Fruit fly (Drosophila melanogaster) whole organism, embryonic: Measurements from ENCODE around the gene Gbs-76A.

Source experiments
- Ada2b ChIP-seq: fragments of 200-800 bp; sonication (Bioruptor generic); IDR thresholded peaks from 2 replicates; pipeline ENCODE4 v1.3.6; 2022; ENCODE audit warnings: missing biosample characterization, missing genetic modification characterization
- B-H2 ChIP-seq: fragments of 200-800 bp; sonication (Bioruptor generic); optimal IDR thresholded peaks from 2 replicates; lab custom pipeline; 2018; ENCODE audit warnings: missing biosample characterization, mild to moderate bottlenecking, missing genetic modification characterization
- CG11085 ChIP-seq: fragments of 200-800 bp; sonication (Bioruptor generic); IDR thresholded peaks from 2 replicates; pipeline ENCODE4 v1.3.6; 2022; ENCODE audit warnings: missing biosample characterization, missing genetic modification characterization
- CG11093 ChIP-seq: fragments of 200-800 bp; sonication (Bioruptor generic); IDR thresholded peaks from 3 replicates; pipeline ENCODE4 v1.3.6; 2022; ENCODE audit warnings: missing biosample characterization, missing genetic modification characterization
- CG11504 ChIP-seq: fragments of 200-800 bp; sonication (Bioruptor generic); optimal IDR thresholded peaks from 3 replicates; lab custom pipeline; 2019; ENCODE audit warnings: missing biosample characterization, mild to moderate bottlenecking, missing genetic modification characterization, moderate library complexity
- CG11695 ChIP-seq: fragments of 200-800 bp; sonication (Bioruptor generic); IDR thresholded peaks from 3 replicates; pipeline ENCODE4 v1.3.6; 2022; ENCODE audit warnings: missing biosample characterization, missing genetic modification characterization
- CG12744 ChIP-seq: fragments of 200-800 bp; sonication (Bioruptor generic); optimal IDR thresholded peaks from 2 replicates; lab custom pipeline; 2016; ENCODE audit warnings: missing biosample characterization, missing genetic modification characterization
- CG12769 ChIP-seq: fragments of 200-800 bp; sonication (Bioruptor generic); optimal IDR thresholded peaks from 2 replicates; lab custom pipeline; 2019; ENCODE audit warnings: missing biosample characterization, mild to moderate bottlenecking, missing genetic modification characterization, moderate library complexity
- CG15601 ChIP-seq: fragments of 200-800 bp; sonication (Bioruptor generic); optimal IDR thresholded peaks from 3 replicates; lab custom pipeline; 2019; ENCODE audit warnings: missing biosample characterization, mild to moderate bottlenecking, missing genetic modification characterization, moderate library complexity
- CG17612 ChIP-seq: fragments of 200-800 bp; sonication (Bioruptor generic); IDR thresholded peaks from 2 replicates; pipeline ENCODE4 v1.3.6; 2022; ENCODE audit warnings: missing biosample characterization, missing genetic modification characterization
- CG1832 ChIP-seq: fragments of 200-800 bp; sonication (Bioruptor generic); optimal IDR thresholded peaks from 2 replicates; lab custom pipeline; 2017; ENCODE audit warnings: missing biosample characterization, mild to moderate bottlenecking, missing genetic modification characterization, inconsistent platforms
- CG2129 ChIP-seq: fragments of 200-800 bp; sonication (Bioruptor generic); IDR thresholded peaks from 2 replicates; pipeline ENCODE4 v1.3.6; 2022; ENCODE audit warnings: missing biosample characterization, missing genetic modification characterization; ENCODE audit not compliant: partially characterized antibody
- CG34224 ChIP-seq: fragments of 200-800 bp; sonication (Bioruptor generic); IDR thresholded peaks from 3 replicates; pipeline ENCODE4 v1.3.6; 2022; ENCODE audit warnings: missing biosample characterization, missing genetic modification characterization; ENCODE audit not compliant: partially characterized antibody
- CG3726 ChIP-seq: fragments of 200-800 bp; sonication (Bioruptor generic); IDR thresholded peaks from 3 replicates; pipeline ENCODE4, ENCODE4 v1.3.6; 2022; ENCODE audit warnings: missing biosample characterization, missing genetic modification characterization
- CG3838 ChIP-seq: fragments of 200-800 bp; sonication (Bioruptor generic); optimal IDR thresholded peaks from 3 replicates; lab custom pipeline; 2016; ENCODE audit warnings: missing biosample characterization, missing genetic modification characterization
- CG7372 ChIP-seq: fragments of 200-800 bp; sonication (Bioruptor generic); IDR thresholded peaks from 2 replicates; pipeline ENCODE4 v1.3.6; 2022; ENCODE audit warnings: missing biosample characterization, missing genetic modification characterization
- CG7963 ChIP-seq: fragments of 200-800 bp; sonication (Bioruptor generic); IDR thresholded peaks from 3 replicates; pipeline ENCODE4 v1.3.6; 2022; ENCODE audit warnings: missing biosample characterization, missing genetic modification characterization; ENCODE audit not compliant: partially characterized antibody
- CG8765 ChIP-seq: fragments of 200-800 bp; sonication (Bioruptor generic); IDR thresholded peaks from 2 replicates; pipeline ENCODE4 v1.3.6; 2022; ENCODE audit warnings: missing biosample characterization, missing genetic modification characterization
- CG9932 ChIP-seq: fragments of 200-800 bp; sonication (Bioruptor generic); IDR thresholded peaks from 2 replicates; pipeline ENCODE4 v1.3.6; 2022; ENCODE audit warnings: missing biosample characterization, missing genetic modification characterization
- Chrac-16 ChIP-seq: fragments of 200-800 bp; sonication (Bioruptor generic); optimal IDR thresholded peaks from 3 replicates; lab custom pipeline; 2016; ENCODE audit warnings: missing biosample characterization, missing genetic modification characterization
- Fer1 ChIP-seq: fragments of 200-800 bp; sonication (Bioruptor generic); optimal IDR thresholded peaks from 2 replicates; lab custom pipeline; 2017; ENCODE audit warnings: missing biosample characterization, mild to moderate bottlenecking, missing genetic modification characterization
- HLHmδ ChIP-seq: fragments of 200-800 bp; sonication (Bioruptor generic); optimal IDR thresholded peaks from 2 replicates; lab custom pipeline; 2018; ENCODE audit warnings: missing biosample characterization, mild to moderate bottlenecking, missing genetic modification characterization, moderate library complexity
- Hmx ChIP-seq: fragments of 200-800 bp; sonication (Bioruptor generic); optimal IDR thresholded peaks from 2 replicates; lab custom pipeline; 2016; ENCODE audit warnings: missing biosample characterization, missing genetic modification characterization
- Hsf ChIP-seq: fragments of 200-800 bp; sonication (Bioruptor generic); optimal IDR thresholded peaks from 3 replicates; lab custom pipeline; 2016; ENCODE audit warnings: missing biosample characterization, missing genetic modification characterization
- MESR4 ChIP-seq: fragments of 200-800 bp; sonication (Bioruptor generic); optimal IDR thresholded peaks from 2 replicates; lab custom pipeline; 2018; ENCODE audit warnings: missing biosample characterization, mild to moderate bottlenecking, missing genetic modification characterization, moderate library complexity
- MTF-1 ChIP-seq: fragments of 200-800 bp; sonication (Bioruptor generic); optimal IDR thresholded peaks from 2 replicates; lab custom pipeline; 2018; ENCODE audit warnings: missing biosample characterization, mild to moderate bottlenecking, missing genetic modification characterization, borderline replicate concordance
- Med ChIP-seq: fragments of 200-800 bp; sonication (Bioruptor generic); peaks from one replicate; lab custom pipeline; 2016; ENCODE audit warnings: missing biosample characterization, missing genetic modification characterization, mild to moderate bottlenecking, inconsistent platforms, moderate library complexity
- Mes4 ChIP-seq: fragments of 200-800 bp; sonication (Bioruptor generic); optimal IDR thresholded peaks from 2 replicates; lab custom pipeline; 2016; ENCODE audit warnings: missing biosample characterization, missing genetic modification characterization
- Vsx1 ChIP-seq: fragments of 200-800 bp; sonication (Bioruptor generic); optimal IDR thresholded peaks from 2 replicates; lab custom pipeline; 2017; ENCODE audit warnings: missing biosample characterization, mild to moderate bottlenecking, missing genetic modification characterization, missing genetic modification reagents
- ab ChIP-seq: fragments of 200-800 bp; sonication (Bioruptor generic); optimal IDR thresholded peaks from 2 replicates; lab custom pipeline; 2016; ENCODE audit warnings: missing biosample characterization, missing genetic modification characterization
- cad ChIP-seq: fragments of >200 bp; optimal IDR thresholded peaks from 2 replicates; lab custom pipeline; 2017; ENCODE audit warnings: missing biosample characterization, missing genetic modification characterization
- crc ChIP-seq: fragments of 200-800 bp; sonication (Bioruptor generic); optimal IDR thresholded peaks from 2 replicates; lab custom pipeline; 2016; ENCODE audit warnings: missing biosample characterization, missing genetic modification characterization
- crol ChIP-seq: fragments of 200-800 bp; sonication (Bioruptor generic); IDR thresholded peaks from 2 replicates; pipeline ENCODE4 v1.3.6; 2022; ENCODE audit warnings: missing biosample characterization, missing genetic modification characterization
- fd3F ChIP-seq: fragments of 200-800 bp; sonication (Bioruptor generic); optimal IDR thresholded peaks from 2 replicates; lab custom pipeline; 2018; ENCODE audit warnings: missing biosample characterization, mild to moderate bottlenecking, missing genetic modification characterization, moderate library complexity
- gem ChIP-seq: fragments of 200-800 bp; sonication (Bioruptor generic); optimal IDR thresholded peaks from 2 replicates; lab custom pipeline; 2019; ENCODE audit warnings: missing biosample characterization, mild to moderate bottlenecking, missing genetic modification characterization, moderate library complexity
- hb ChIP-seq: fragments of 200-800 bp; sonication (Bioruptor generic); IDR thresholded peaks from 3 replicates; pipeline ENCODE4 v1.3.6; 2022; ENCODE audit warnings: missing biosample characterization, missing genetic modification characterization; ENCODE audit not compliant: partially characterized antibody
- jumu ChIP-seq: fragments of 200-800 bp; sonication (Bioruptor generic); optimal IDR thresholded peaks from 3 replicates; lab custom pipeline; 2016; ENCODE audit warnings: missing biosample characterization, missing genetic modification characterization
- lola ChIP-seq, 3 experiments: fragments of >200 bp in 2 of 3; fragments of 200-800 bp in 1 of 3; sonication (Bioruptor generic) in 1 of 3; optimal IDR thresholded peaks; 2 replicates each; lab custom pipeline; 2017 to 2019; ENCODE audit warnings: missing biosample characterization in 3 of 3, missing genetic modification characterization in 3 of 3, mild to moderate bottlenecking in 1 of 3, moderate library complexity in 1 of 3
- mirr ChIP-seq: fragments of 200-800 bp; sonication (Bioruptor generic); optimal IDR thresholded peaks from 3 replicates; lab custom pipeline; 2018; ENCODE audit warnings: missing biosample characterization, mild to moderate bottlenecking, missing genetic modification characterization
- oc ChIP-seq: fragments of 200-800 bp; sonication (Bioruptor generic); optimal IDR thresholded peaks from 2 replicates; lab custom pipeline; 2018; ENCODE audit warnings: missing biosample characterization, mild to moderate bottlenecking, missing genetic modification characterization, moderate library complexity
- pan ChIP-seq, 4 experiments: fragments of >200 bp in 3 of 4; fragments of 200-800 bp in 1 of 4; sonication (Bioruptor generic) in 1 of 4; optimal IDR thresholded peaks in 3 of 4; IDR thresholded peaks in 1 of 4; 2 replicates each; pipeline versions ENCODE4 v1.3.6 to Lab custom; 2017 to 2022; ENCODE audit warnings: missing biosample characterization in 2 of 4, missing genetic modification characterization in 2 of 4, mixed read lengths in 1 of 4
- pros ChIP-seq: fragments of 200-800 bp; sonication (Bioruptor generic); optimal IDR thresholded peaks from 3 replicates; lab custom pipeline; 2019; ENCODE audit warnings: missing biosample characterization, mild to moderate bottlenecking, missing genetic modification characterization, moderate library complexity
- psq ChIP-seq: fragments of 200-800 bp; sonication (Bioruptor generic); optimal IDR thresholded peaks from 2 replicates; lab custom pipeline; 2017; ENCODE audit warnings: missing biosample characterization, missing genetic modification characterization
- salm ChIP-seq: fragments of 200-800 bp; sonication (Bioruptor generic); optimal IDR thresholded peaks from 2 replicates; lab custom pipeline; 2018; ENCODE audit warnings: missing biosample characterization, mild to moderate bottlenecking, missing genetic modification characterization
- so ChIP-seq: fragments of 200-800 bp; sonication (Bioruptor generic); IDR thresholded peaks from 3 replicates; pipeline ENCODE4 v1.3.6; 2022; ENCODE audit warnings: missing biosample characterization, missing genetic modification characterization
- stwl ChIP-seq: fragments of 200-800 bp; sonication (Bioruptor generic); optimal IDR thresholded peaks from 3 replicates; lab custom pipeline; 2018; ENCODE audit warnings: missing biosample characterization, mild to moderate bottlenecking, missing genetic modification characterization, moderate library complexity
- tll ChIP-seq, 2 experiments: fragments of 200-800 bp in 1 of 2; fragments of >200 bp in 1 of 2; sonication (Bioruptor generic) in 1 of 2; optimal IDR thresholded peaks; 2 replicates each; lab custom pipeline; 2017 to 2019; ENCODE audit warnings: missing biosample characterization in 2 of 2, missing genetic modification characterization in 2 of 2, mild to moderate bottlenecking in 1 of 2, moderate library complexity in 1 of 2
- wdn ChIP-seq: fragments of 200-800 bp; sonication (Bioruptor generic); IDR thresholded peaks from 2 replicates; pipeline ENCODE4 v1.3.6; 2022; ENCODE audit warnings: missing biosample characterization, missing genetic modification characterization
- z ChIP-seq: fragments of 200-800 bp; sonication (Bioruptor generic); IDR thresholded peaks from 3 replicates; pipeline ENCODE4 v1.3.6; 2022; ENCODE audit warnings: missing biosample characterization, missing genetic modification characterization

The Gbs-76A gene

DNA sequence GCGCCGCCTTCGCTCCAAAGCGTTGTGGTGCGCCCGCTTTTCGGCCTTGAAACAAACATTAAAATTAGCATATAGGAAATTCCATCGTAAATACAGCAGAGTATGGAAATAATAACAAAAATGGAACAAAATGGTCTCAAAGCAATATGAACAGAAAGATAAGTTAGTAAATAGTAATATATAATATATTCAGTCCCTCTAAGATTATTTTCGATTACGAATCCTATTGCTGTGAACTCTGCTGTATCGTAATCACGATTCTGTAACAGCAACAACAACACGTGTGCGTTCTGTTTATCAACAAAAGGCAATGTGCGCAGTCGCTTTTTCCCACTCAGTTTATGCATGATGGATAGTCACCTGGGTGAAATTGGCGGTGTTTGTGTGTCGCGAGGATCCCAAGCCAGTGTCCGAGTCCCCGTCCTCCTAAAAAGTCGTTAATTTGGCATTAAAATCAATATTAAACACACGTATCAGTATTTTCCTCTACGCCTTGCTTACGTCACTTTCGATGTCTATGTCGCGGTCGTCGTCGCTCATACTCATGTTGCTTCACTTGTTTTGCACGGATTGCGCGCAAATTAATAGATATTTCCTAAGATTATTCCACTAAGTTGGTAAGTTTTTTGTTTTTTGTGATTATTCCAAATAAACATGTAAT, 29.0 kb downstream of the Gbs-76A start, which contains the start of the genes CG42374 and Mettl5 (continued):
- no peak for TF ChIP-seq crol (GFP tag; lab: Robert Waterston, UW)
- TF ChIP-seq ab: no peak
- no peak for TF ChIP-seq psq (GFP tag; lab: Kevin White, UChicago)
- TF ChIP-seq Vsx1 (GFP tag; lab: Kevin White, UChicago): no peak
- peak in 1 of 3 experiments; percentile 6 for TF ChIP-seq lola (GFP tag; optimal IDR thresholded peaks at IDR 0.05; lab: Kevin White, UChicago)
- no peak for TF ChIP-seq mirr (GFP tag; lab: Kevin White, UChicago)
- no peak for TF ChIP-seq fd3F (GFP tag; lab: Kevin White, UChicago)
- TF ChIP-seq Mes4: no peak
- TF ChIP-seq B-H2 (GFP tag; lab: Kevin White, UChicago): no peak
- TF ChIP-seq CG9932: 0 out of 2 replicates have a peak, but pooled peaks have one; percentile 18
- TF ChIP-seq so: no peak
- TF ChIP-seq MESR4: peak; percentile 25
- no peak for TF ChIP-seq pan (optimal IDR thresholded peaks at IDR 0.05; lab: Kevin White, UChicago)
- peak in 1 of 2 experiments; percentile 71 for TF ChIP-seq pan (GFP tag; optimal IDR thresholded peaks at IDR 0.05 in 1 of 2, IDR thresholded peaks at IDR 0.05 in 1 of 2)
- no peak for TF ChIP-seq hb (GFP tag; lab: Robert Waterston, UW)
- TF ChIP-seq CG11085: no peak
- no peak for TF ChIP-seq CG11093
- no peak for TF ChIP-seq CG8765 (GFP tag; lab: Robert Waterston, UW)
- TF ChIP-seq gem (tag; lab: Kevin White, UChicago): peak; percentile 54
- TF ChIP-seq oc (tag; lab: Kevin White, UChicago): no peak
- TF ChIP-seq Hmx (GFP tag; lab: Kevin White, UChicago): no peak
- TF ChIP-seq CG34224: no peak
- TF ChIP-seq Med (GFP tag; lab: Kevin White, UChicago): peak; percentile 72
- no peak for TF ChIP-seq wdn (GFP tag; lab: Robert Waterston, UW)
- TF ChIP-seq crc: no peak
- no peak for TF ChIP-seq z (GFP tag; lab: Robert Waterston, UW)
- no peak for TF ChIP-seq tll (GFP tag; optimal IDR thresholded peaks at IDR 0.05; lab: Kevin White, UChicago)
- no peak for TF ChIP-seq CG1832 (GFP tag; lab: Kevin White, UChicago)
- no peak for TF ChIP-seq jumu
- no peak for TF ChIP-seq stwl
- TF ChIP-seq CG7963 (GFP tag; lab: Robert Waterston, UW): no peak
- TF ChIP-seq pros (GFP tag; lab: Kevin White, UChicago): no peak
- TF ChIP-seq CG11695 (GFP tag; lab: Robert Waterston, UW): peak; percentile 83
- no peak for TF ChIP-seq CG3838 (GFP tag; lab: Kevin White, UChicago)
- no peak for TF ChIP-seq CG15601 (tag; lab: Kevin White, UChicago)
- no peak for TF ChIP-seq salm (tag; lab: Kevin White, UChicago)
- TF ChIP-seq Hsf (GFP tag; lab: Kevin White, UChicago): peak; percentile 8
- TF ChIP-seq CG11504: peak; percentile 53
- TF ChIP-seq CG17612 (GFP tag; lab: Robert Waterston, UW): no peak
- no peak for TF ChIP-seq CG12744 (GFP tag; lab: Kevin White, UChicago)
- peak; percentile 63 for TF ChIP-seq MTF-1 (GFP tag; lab: Kevin White, UChicago)
- TF ChIP-seq cad (GFP tag; lab: Kevin White, UChicago): no peak
- peak; percentile 36; the same call in 1 of the 2 replicates for TF ChIP-seq CG7372 (GFP tag; lab: Robert Waterston, UW)
- peak; percentile 21; the same call in 1 of the 3 replicates for TF ChIP-seq CG3726 (GFP tag; lab: Robert Waterston, UW)
- TF ChIP-seq Fer1 (GFP tag; lab: Kevin White, UChicago): peak; percentile 57
- no peak for TF ChIP-seq HLHmδ
- TF ChIP-seq CG12769 (tag; lab: Kevin White, UChicago): peak; percentile 64
- no peak for TF ChIP-seq Chrac-16
- no peak for TF ChIP-seq CG2129
- peak; percentile 22; the same call in 1 of the 2 replicates for TF ChIP-seq Ada2b (GFP tag; lab: Robert Waterston, UW)
